Worm (Caenorhabditis elegans) whole organism, L4 larva: ENCODE data around the gene npr-17.

ENCODE experiments used
- D1046.2 ChIP-seq: fragments of 200-800 bp; sonication (Bioruptor generic); IDR thresholded peaks from 2 replicates; pipeline ENCODE4 v1.3.6; 2022; ENCODE audit warnings: missing genetic modification characterization, missing compliant biosample characterization
- F37D6.2 ChIP-seq: sonication (generic microtip); optimal IDR thresholded peaks from 2 replicates; lab custom pipeline; 2016; ENCODE audit warnings: mild to moderate bottlenecking, missing genetic modification characterization, missing compliant biosample characterization
- F49E8.2 ChIP-seq: sonication (generic microtip); optimal IDR thresholded peaks from 2 replicates; lab custom pipeline; 2016; ENCODE audit warnings: missing compliant biosample characterization, mild to moderate bottlenecking, missing genetic modification characterization, borderline replicate concordance
- T26A8.4 ChIP-seq: fragments of 200-800 bp; sonication (Bioruptor generic); IDR thresholded peaks from 2 replicates; pipeline ENCODE4 v1.3.6; 2022; ENCODE audit warnings: missing genetic modification characterization, missing compliant biosample characterization
- Y105C5A.15 ChIP-seq: fragments of 200-800 bp; sonication (Bioruptor generic); IDR thresholded peaks from 2 replicates; pipeline ENCODE4 v1.3.6; 2022; ENCODE audit warnings: missing genetic modification characterization, missing compliant biosample characterization
- Y75B8A.6 ChIP-seq: fragments of 200-800 bp; sonication (Bioruptor generic); IDR thresholded peaks from 2 replicates; pipeline ENCODE4 v1.3.6; 2022; ENCODE audit warnings: missing genetic modification reagents, missing genetic modification characterization, missing compliant biosample characterization
- aha-1 ChIP-seq: fragments of 150-350 bp; peaks from one replicate; lab custom pipeline; 2014; ENCODE audit warnings: missing biosample characterization, missing genetic modification characterization
- aly-2 ChIP-seq: sonication (generic microtip); optimal IDR thresholded peaks from 2 replicates; lab custom pipeline; 2018; ENCODE audit warnings: missing biosample characterization, missing genetic modification characterization
- ama-1 ChIP-seq: fragments of 150-350 bp; optimal IDR thresholded peaks from 2 replicates; lab custom pipeline; 2014; ENCODE audit warnings: inconsistent platforms, mixed read lengths
- arid-1 ChIP-seq: fragments of 200-800 bp; sonication (Bioruptor generic); conservative IDR thresholded peaks from 2 replicates; pipeline ENCODE4 v1.3.6; 2022; ENCODE audit warnings: missing genetic modification reagents, missing genetic modification characterization, missing compliant biosample characterization
- ceh-20 ChIP-seq: fragments of 200-800 bp; sonication (Bioruptor generic); IDR thresholded peaks from 2 replicates; pipeline ENCODE4 v1.3.6; 2022; ENCODE audit warnings: missing genetic modification reagents, missing genetic modification characterization, missing compliant biosample characterization
- ceh-28 ChIP-seq: fragments of 150-350 bp; optimal IDR thresholded peaks from 2 replicates; lab custom pipeline; 2014; ENCODE audit warnings: missing biosample characterization, missing genetic modification reagents, missing genetic modification characterization
- ces-1 ChIP-seq: fragments of 150-350 bp; sonication (generic microtip); optimal IDR thresholded peaks from 4 replicates; lab custom pipeline; 2014; ENCODE audit warnings: missing biosample characterization, missing genetic modification reagents, missing genetic modification characterization
- cey-2 ChIP-seq: sonication (generic microtip); optimal IDR thresholded peaks from 3 replicates; lab custom pipeline; 2017; ENCODE audit warnings: missing genetic modification characterization, mild to moderate bottlenecking, missing compliant biosample characterization, antibody characterized with exemption, borderline replicate concordance; ENCODE audit not compliant: insufficient read depth
- ctbp-1 ChIP-seq: fragments of 200-800 bp; sonication (Bioruptor generic); IDR thresholded peaks from 2 replicates; pipeline ENCODE4 v1.3.6; 2022; ENCODE audit warnings: missing genetic modification reagents, missing genetic modification characterization, missing compliant biosample characterization
- daf-12 ChIP-seq: fragments of 150-350 bp; optimal IDR thresholded peaks from 2 replicates; lab custom pipeline; 2014; ENCODE audit warnings: missing biosample characterization, missing genetic modification reagents, missing genetic modification characterization
- daf-19 ChIP-seq: fragments of 200-800 bp; sonication (Bioruptor generic); conservative IDR thresholded peaks from 2 replicates; pipeline ENCODE4 v1.3.6; 2022; ENCODE audit warnings: missing genetic modification characterization, missing compliant biosample characterization
- daf-8 ChIP-seq: fragments of 200-800 bp; sonication (Bioruptor generic); IDR thresholded peaks from 2 replicates; pipeline ENCODE4 v1.3.6; 2022; ENCODE audit warnings: missing genetic modification characterization, missing compliant biosample characterization
- dmd-6 ChIP-seq: fragments of 200-800 bp; sonication (Bioruptor generic); IDR thresholded peaks from 2 replicates; pipeline ENCODE4 v1.3.6; 2022; ENCODE audit warnings: missing genetic modification reagents, missing genetic modification characterization, missing compliant biosample characterization
- dve-1 ChIP-seq: sonication (generic microtip); optimal IDR thresholded peaks from 2 replicates; lab custom pipeline; 2017; ENCODE audit warnings: antibody characterized with exemption, mild to moderate bottlenecking, missing genetic modification characterization, missing compliant biosample characterization; ENCODE audit not compliant: insufficient read depth
- egl-43 ChIP-seq: fragments of 200-800 bp; sonication (Bioruptor generic); IDR thresholded peaks from 2 replicates; pipeline ENCODE4 v1.3.6; 2022; ENCODE audit warnings: missing genetic modification reagents, missing genetic modification characterization, missing compliant biosample characterization
- fkh-10 ChIP-seq: fragments of 150-350 bp; optimal IDR thresholded peaks from 2 replicates; lab custom pipeline; 2014; ENCODE audit warnings: missing biosample characterization, missing genetic modification reagents, missing genetic modification characterization
- gei-8 ChIP-seq: fragments of 200-800 bp; sonication (Bioruptor generic); optimal IDR thresholded peaks from 2 replicates; lab custom pipeline; 2018; ENCODE audit warnings: mild to moderate bottlenecking, missing genetic modification characterization, missing compliant biosample characterization
- hlh-30 ChIP-seq: sonication (generic microtip); optimal IDR thresholded peaks from 2 replicates; lab custom pipeline; 2017; ENCODE audit warnings: antibody characterized with exemption, mild to moderate bottlenecking, missing genetic modification characterization, missing compliant biosample characterization; ENCODE audit not compliant: insufficient read depth
- lim-7 ChIP-seq: fragments of 200-800 bp; sonication (Bioruptor generic); IDR thresholded peaks from 2 replicates; pipeline ENCODE4 v1.3.6; 2022; ENCODE audit warnings: missing genetic modification characterization, missing compliant biosample characterization
- lin-13 ChIP-seq: fragments of 150-350 bp; optimal IDR thresholded peaks from 2 replicates; lab custom pipeline; 2014; ENCODE audit warnings: missing biosample characterization, missing genetic modification reagents, missing genetic modification characterization
- lin-15B ChIP-seq: fragments of 150-350 bp; sonication (generic microtip); optimal IDR thresholded peaks from 3 replicates; lab custom pipeline; 2014; ENCODE audit warnings: missing biosample characterization, missing genetic modification characterization
- lin-29 ChIP-seq: fragments of 200-800 bp; sonication (Bioruptor generic); IDR thresholded peaks from 2 replicates; pipeline ENCODE4 v1.3.6; 2022; ENCODE audit warnings: missing genetic modification reagents, missing genetic modification characterization, missing compliant biosample characterization
- lin-38 ChIP-seq: fragments of 200-800 bp; sonication (Bioruptor generic); IDR thresholded peaks from 2 replicates; pipeline ENCODE4 v1.3.6; 2022; ENCODE audit warnings: missing genetic modification reagents, missing genetic modification characterization, missing compliant biosample characterization
- lir-3 ChIP-seq: sonication (generic microtip); optimal IDR thresholded peaks from 2 replicates; lab custom pipeline; 2016; ENCODE audit warnings: mild to moderate bottlenecking, missing genetic modification characterization, missing compliant biosample characterization
- madf-5 ChIP-seq, 2 experiments: fragments of 200-800 bp; sonication (Bioruptor generic); IDR thresholded peaks; 2 replicates each; pipeline ENCODE4 v1.3.6; 2022; ENCODE audit warnings: missing compliant biosample characterization in 2 of 2, missing genetic modification characterization in 2 of 2
- madf-9 ChIP-seq: fragments of 200-800 bp; sonication (Bioruptor generic); conservative IDR thresholded peaks from 2 replicates; pipeline ENCODE4 v1.3.6; 2022; ENCODE audit warnings: missing genetic modification reagents, missing genetic modification characterization, missing compliant biosample characterization
- mdt-29 ChIP-seq: fragments of 200-800 bp; sonication (Bioruptor generic); IDR thresholded peaks from 2 replicates; pipeline ENCODE4 v1.3.6; 2022; ENCODE audit warnings: missing genetic modification reagents, missing genetic modification characterization, missing compliant biosample characterization
- mxl-2 ChIP-seq: fragments of 200-800 bp; sonication (Bioruptor generic); conservative IDR thresholded peaks from 2 replicates; pipeline ENCODE4 v1.3.6; 2022; ENCODE audit warnings: missing genetic modification reagents, missing genetic modification characterization, missing compliant biosample characterization
- nhr-102 ChIP-seq: sonication (generic microtip); optimal IDR thresholded peaks from 2 replicates; lab custom pipeline; 2016; ENCODE audit warnings: mild to moderate bottlenecking, missing genetic modification characterization, moderate library complexity, missing compliant biosample characterization
- nhr-237 ChIP-seq: sonication (generic microtip); optimal IDR thresholded peaks from 2 replicates; lab custom pipeline; 2017; ENCODE audit warnings: missing biosample characterization, missing genetic modification characterization
- nhr-42 ChIP-seq: fragments of 200-800 bp; sonication (Bioruptor generic); IDR thresholded peaks from 2 replicates; pipeline ENCODE4 v1.3.6; 2022; ENCODE audit warnings: missing genetic modification characterization, missing compliant biosample characterization
- nhr-48 ChIP-seq: sonication (generic microtip); optimal IDR thresholded peaks from 2 replicates; lab custom pipeline; 2016; ENCODE audit warnings: mild to moderate bottlenecking, missing genetic modification characterization, missing compliant biosample characterization
- nhr-6 ChIP-seq: fragments of 150-350 bp; optimal IDR thresholded peaks from 2 replicates; lab custom pipeline; 2014; ENCODE audit warnings: missing biosample characterization, missing genetic modification characterization
- nhr-76 ChIP-seq: fragments of 150-350 bp; optimal IDR thresholded peaks from 2 replicates; lab custom pipeline; 2014; ENCODE audit warnings: missing biosample characterization, missing genetic modification characterization
- nhr-77 ChIP-seq: fragments of 150-350 bp; optimal IDR thresholded peaks from 2 replicates; lab custom pipeline; 2014; ENCODE audit warnings: missing biosample characterization, missing genetic modification characterization
- pha-4 ChIP-seq, 2 experiments: fragments of 150-350 bp in 1 of 2; fragments of 200-800 bp in 1 of 2; sonication (Bioruptor generic) in 1 of 2; IDR thresholded peaks in 1 of 2; optimal IDR thresholded peaks in 1 of 2; 2 replicates each; pipeline versions ENCODE4 v1.3.6 to Lab custom; 2014 to 2022; ENCODE audit warnings: missing genetic modification characterization in 2 of 2, missing genetic modification reagents in 2 of 2, missing biosample characterization in 1 of 2, missing compliant biosample characterization in 1 of 2
- pqm-1 ChIP-seq: sonication (generic microtip); optimal IDR thresholded peaks from 2 replicates; lab custom pipeline; 2017; ENCODE audit warnings: missing biosample characterization, missing genetic modification characterization
- rbr-2 ChIP-seq: sonication (generic microtip); optimal IDR thresholded peaks from 2 replicates; lab custom pipeline; 2016; ENCODE audit warnings: missing genotype, missing genetic modification characterization, missing compliant biosample characterization
- saeg-2 ChIP-seq: fragments of 200-800 bp; sonication (Bioruptor generic); IDR thresholded peaks from 2 replicates; pipeline ENCODE4 v1.3.6; 2022; ENCODE audit warnings: missing genetic modification reagents, missing genetic modification characterization, missing compliant biosample characterization
- sdz-12 ChIP-seq: fragments of 200-800 bp; sonication (Bioruptor generic); optimal IDR thresholded peaks from 2 replicates; lab custom pipeline; 2018; ENCODE audit warnings: mild to moderate bottlenecking, missing genetic modification characterization, missing compliant biosample characterization
- snpc-4 ChIP-seq: fragments of 150-350 bp; optimal IDR thresholded peaks from 2 replicates; lab custom pipeline; 2014; ENCODE audit warnings: missing biosample characterization, missing genetic modification characterization
- tra-1 ChIP-seq: fragments of 200-800 bp; sonication (Bioruptor generic); IDR thresholded peaks from 2 replicates; pipeline ENCODE4 v1.3.6; 2022; ENCODE audit warnings: missing genetic modification reagents, missing genetic modification characterization, missing compliant biosample characterization
- unc-39 ChIP-seq: sonication (generic microtip); optimal IDR thresholded peaks from 2 replicates; lab custom pipeline; 2017; ENCODE audit warnings: missing biosample characterization, missing genetic modification characterization
- zag-1 ChIP-seq: fragments of 150-350 bp; optimal IDR thresholded peaks from 2 replicates; lab custom pipeline; 2014; ENCODE audit warnings: missing biosample characterization, missing genetic modification characterization
- zip-2 ChIP-seq: fragments of 150-350 bp; optimal IDR thresholded peaks from 2 replicates; lab custom pipeline; 2014; ENCODE audit warnings: missing biosample characterization, missing genetic modification characterization

The npr-17 gene

ce11 chrIII:8043784-8044183 lies 47.5 kb upstream of the npr-17 start (continued):
- peak; percentile 92 for TF ChIP-seq nhr-6 (tag; lab: Kevin White, UChicago)
- TF ChIP-seq Y105C5A.15 (GFP tag; lab: Robert Waterston, UW), result peak; percentile 58; the same call in 1 of the 2 replicates
- TF ChIP-seq tra-1 (GFP tag; lab: Robert Waterston, UW), result peak; percentile 99
- peak; percentile 52 for TF ChIP-seq ceh-28 (tag; lab: Kevin White, UChicago)
- TF ChIP-seq F37D6.2, result peak; percentile 94
- 0 out of 2 replicates have a peak, but pooled peaks have one; percentile 21 for TF ChIP-seq saeg-2
- peak; percentile 88 for TF ChIP-seq ces-1 (GFP tag; lab: Kevin White, UChicago)
- TF ChIP-seq pqm-1 (tag; lab: Kevin White, UChicago), result peak; percentile 86
- peak; percentile 97 for TF ChIP-seq dmd-6
- TF ChIP-seq daf-12 (tag; lab: Kevin White, UChicago), result no peak
- peak; percentile 99 for TF ChIP-seq nhr-77 (tag; lab: Kevin White, UChicago)
- no peak for TF ChIP-seq snpc-4 (tag; lab: Kevin White, UChicago)
- TF ChIP-seq arid-1 (GFP tag; lab: Robert Waterston, UW), result peak; percentile 98
- peak; percentile 80; the same call in 1 of the 2 replicates for TF ChIP-seq lin-29 (GFP tag; lab: Robert Waterston, UW)
- peak; percentile 83 for TF ChIP-seq T26A8.4 (GFP tag; lab: Robert Waterston, UW)
- peak; percentile 68 for TF ChIP-seq cey-2 (tag; lab: Kevin White, UChicago)
- peak; percentile 86 for TF ChIP-seq aly-2
- peak; percentile 97 for TF ChIP-seq lim-7
- TF ChIP-seq nhr-237 (tag; lab: Kevin White, UChicago), result peak; percentile 63
- TF ChIP-seq lin-15B, result peak; percentile 91
- TF ChIP-seq lir-3, result peak; percentile 85
- peak; percentile 97 for TF ChIP-seq ceh-20 (GFP tag; lab: Robert Waterston, UW)
- TF ChIP-seq madf-5 (GFP tag; IDR thresholded peaks at IDR 0.05; lab: Robert Waterston, UW), result peak; percentile 96 to 98
- TF ChIP-seq D1046.2 (GFP tag; lab: Robert Waterston, UW), result peak; percentile 97
- peak; percentile 95 for TF ChIP-seq ctbp-1 (GFP tag; lab: Robert Waterston, UW)
- peak; percentile 83 for TF ChIP-seq F49E8.2 (tag; lab: Kevin White, UChicago)
- TF ChIP-seq daf-8, result 0 out of 2 replicates have a peak, but pooled peaks have one; percentile 85
- TF ChIP-seq nhr-48 (tag; lab: Kevin White, UChicago), result peak; percentile 78
- peak; percentile 75 for TF ChIP-seq gei-8 (GFP tag; lab: Kevin White, UChicago)
- peak; percentile 98 for TF ChIP-seq rbr-2 (tag; lab: Kevin White, UChicago)
- TF ChIP-seq sdz-12 (GFP tag; lab: Kevin White, UChicago), result peak; percentile 99
- TF ChIP-seq hlh-30 (tag; lab: Kevin White, UChicago), result peak; percentile 93
- TF ChIP-seq mdt-29, result no peak; the same call in 1 of the 2 replicates
- peak; percentile 85 for TF ChIP-seq ama-1
- TF ChIP-seq zip-2, result peak; percentile 88
- peak; percentile 94 for TF ChIP-seq nhr-42 (GFP tag; lab: Robert Waterston, UW)
- peak; percentile 98 for TF ChIP-seq aha-1
- peak; percentile 88 for TF ChIP-seq daf-19 (GFP tag; lab: Robert Waterston, UW)
- TF ChIP-seq lin-13 (GFP tag; lab: Kevin White, UChicago), result peak; percentile 99
- no peak; the same call in 1 of the 2 replicates for TF ChIP-seq egl-43 (GFP tag; lab: Robert Waterston, UW)
- peak; percentile 90 for TF ChIP-seq nhr-102
- TF ChIP-seq fkh-10 (GFP tag; lab: Kevin White, UChicago), result peak; percentile 99
- TF ChIP-seq dve-1 (tag; lab: Kevin White, UChicago), result peak; percentile 99
- TF ChIP-seq unc-39, result no peak
- peak; percentile 96 for TF ChIP-seq lin-38 (GFP tag; lab: Robert Waterston, UW)
- peak; percentile 93 for TF ChIP-seq pha-4 (GFP tag; IDR thresholded peaks at IDR 0.05; lab: Robert Waterston, UW)
- peak; percentile 98 for TF ChIP-seq pha-4 (tag; optimal IDR thresholded peaks at IDR 0.05; lab: Kevin White, UChicago)
- TF ChIP-seq madf-9, result peak; percentile 97
- TF ChIP-seq mxl-2 (GFP tag; lab: Robert Waterston, UW), result peak; percentile 89
- TF ChIP-seq nhr-76, result peak; percentile 57
- TF ChIP-seq zag-1, result peak; percentile 54
- TF ChIP-seq Y75B8A.6 (GFP tag; lab: Robert Waterston, UW), result peak; percentile 98
